Worm (Caenorhabditis elegans): ENCODE results near the gene K08E3.2.

Gene K08E3.2

DNA sequence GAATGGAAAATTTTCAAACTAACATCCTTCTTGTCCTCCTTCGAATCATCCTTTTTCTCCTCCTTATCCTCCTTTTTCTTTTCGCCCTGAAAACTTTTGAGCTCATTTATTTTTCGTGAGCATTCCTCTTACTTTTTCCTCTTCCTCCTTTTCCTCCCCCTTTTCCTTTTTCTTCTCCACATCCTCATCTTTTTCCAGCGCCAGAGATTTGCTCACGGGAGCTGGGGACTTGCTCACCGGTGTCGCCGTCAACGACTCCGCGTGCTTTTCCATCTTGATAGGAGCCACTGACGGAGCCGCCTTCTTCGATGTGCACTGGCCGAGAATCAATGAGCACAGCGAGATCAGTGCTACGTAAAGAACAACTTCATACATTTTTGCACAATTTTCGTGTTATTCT lies at the start of gene K08E3.2:
TSS of gene K08E3.2 (minus strand) at position 375 of the 400 bp plus-strand sequence.
- TF ChIP-seq nhr-47 (tag; optimal IDR thresholded peaks at IDR 0.05) (no peak), ets-5 (GFP tag; IDR thresholded peaks at IDR 0.05) (no peak), lin-14 (GFP tag; optimal IDR thresholded peaks at IDR 0.05) (no peak), sup-37 (GFP tag; optimal IDR thresholded peaks at IDR 0.05) (no peak), snpc-4 (tag; optimal IDR thresholded peaks at IDR 0.05) (no peak), unc-86 (tag; optimal IDR thresholded peaks at IDR 0.05) (no peak), pax-3 (tag; optimal IDR thresholded peaks at IDR 0.05) (no peak), zip-4 (GFP tag; optimal IDR thresholded peaks at IDR 0.05) (no peak), fkh-10 (GFP tag; optimal IDR thresholded peaks at IDR 0.05) (no peak)

DNA sequence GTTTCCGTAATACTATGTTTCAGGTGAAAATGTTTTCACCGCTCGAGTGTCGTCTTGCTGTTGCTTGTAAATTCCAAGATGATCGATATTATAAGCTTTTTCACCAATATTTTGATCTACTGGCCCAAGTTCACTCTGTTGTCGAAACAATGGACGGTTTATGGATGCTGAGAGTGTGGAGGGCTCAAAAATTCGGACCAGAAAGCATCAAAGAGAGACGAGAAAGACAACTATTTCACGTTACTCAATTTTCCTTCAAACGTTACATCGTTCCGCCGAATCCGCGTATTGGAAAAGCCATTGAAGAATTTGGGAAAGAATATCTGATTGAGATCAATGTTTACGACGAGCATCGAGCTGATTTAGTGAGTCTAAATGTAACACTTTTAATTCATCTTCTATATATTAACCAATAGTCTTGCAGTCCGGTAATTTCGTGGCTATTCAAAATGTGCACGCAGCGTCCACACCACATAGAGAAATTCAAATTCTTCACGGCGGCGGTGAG lies 31.8 kb upstream of the K08E3.2 start, which contains the start of gene pot-3:
TSS of gene pot-3 (plus strand) at position 17 of the 508 bp plus-strand sequence.
- TF ChIP-seq ces-1 (GFP tag; optimal IDR thresholded peaks at IDR 0.05) (no peak), lin-39 (tag; optimal IDR thresholded peaks at IDR 0.05) (no peak), nhr-47 (tag; optimal IDR thresholded peaks at IDR 0.05) (no peak), mab-9 (GFP tag; IDR thresholded peaks at IDR 0.05) (no peak), pax-3 (tag; optimal IDR thresholded peaks at IDR 0.05) (peak; percentile 15), unc-130 (tag; optimal IDR thresholded peaks at IDR 0.05) (no peak), hlh-17 (GFP tag; optimal IDR thresholded peaks at IDR 0.05; ENCODE audit: borderline replicate concordance) (no peak), mep-1 (tag; optimal IDR thresholded peaks at IDR 0.05) (no peak), C16A3.4 (tag; optimal IDR thresholded peaks at IDR 0.05) (no peak), elt-3 (tag; optimal IDR thresholded peaks at IDR 0.05) (peak in 1 of 6 experiments; percentile 40), lin-35 (GFP tag; optimal IDR thresholded peaks at IDR 0.05) (peak in 1 of 2 experiments; percentile 2), efl-3 (GFP tag; optimal IDR thresholded peaks at IDR 0.05) (peak; percentile 67), nhr-77 (tag; optimal IDR thresholded peaks at IDR 0.05) (no peak), ceh-8 (GFP tag; optimal IDR thresholded peaks at IDR 0.05) (no peak), ceh-82 (tag; optimal IDR thresholded peaks at IDR 0.05) (no peak), zag-1 (tag; optimal IDR thresholded peaks at IDR 0.05) (no peak), lin-13 (GFP tag; optimal IDR thresholded peaks at IDR 0.05) (no peak), jun-1 (tag; optimal IDR thresholded peaks at IDR 0.05) (no peak), efl-1 (optimal IDR thresholded peaks at IDR 0.05) (no peak), efl-1 (GFP tag; optimal IDR thresholded peaks at IDR 0.05 in 1 of 2) (peak in 1 of 2 experiments; percentile 93), nhr-237 (tag; optimal IDR thresholded peaks at IDR 0.05) (no peak)

DNA sequence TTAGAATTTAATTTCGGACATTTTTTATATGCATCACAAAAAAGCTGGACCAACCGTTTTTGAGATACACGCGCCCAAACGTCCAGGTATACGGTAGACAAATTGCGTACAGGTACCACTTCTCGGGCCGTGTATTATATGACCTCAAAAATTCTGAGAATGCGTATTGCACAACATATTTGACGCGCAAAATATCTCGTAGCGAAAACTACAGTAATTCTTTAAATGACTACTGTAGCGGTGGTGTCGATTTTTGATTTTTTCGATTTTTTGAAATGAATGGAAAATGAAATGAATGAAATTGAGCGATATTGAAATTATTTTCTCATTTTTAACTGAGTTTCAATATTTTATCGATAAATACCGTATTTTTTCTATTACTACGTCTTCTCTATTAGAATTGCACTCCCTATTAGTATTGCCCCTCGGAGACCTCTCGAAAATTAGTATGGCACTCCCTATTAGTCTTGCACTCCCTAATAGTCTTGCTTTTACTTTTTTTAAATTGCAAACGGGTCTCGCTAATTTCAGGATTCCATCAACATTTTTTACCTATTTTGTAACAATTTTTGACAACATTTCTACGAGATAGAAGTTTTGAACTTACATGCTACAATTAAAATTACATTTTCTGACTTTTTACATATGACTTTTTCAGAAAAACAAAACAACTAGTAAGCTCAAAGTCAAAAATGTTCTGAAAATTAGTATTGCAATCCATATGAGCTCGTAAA lies 31.0 kb upstream of the K08E3.2 start:
- TF ChIP-seq fkh-10 (GFP tag; optimal IDR thresholded peaks at IDR 0.05) (no peak), hlh-4 (tag; optimal IDR thresholded peaks at IDR 0.05) (peak; percentile 24), ceh-90 (tag; optimal IDR thresholded peaks at IDR 0.05) (no peak), efl-3 (GFP tag; optimal IDR thresholded peaks at IDR 0.05) (peak; percentile 17), lir-3 (tag; optimal IDR thresholded peaks at IDR 0.05; ENCODE audit: poor library complexity) (peak; percentile 31)

DNA sequence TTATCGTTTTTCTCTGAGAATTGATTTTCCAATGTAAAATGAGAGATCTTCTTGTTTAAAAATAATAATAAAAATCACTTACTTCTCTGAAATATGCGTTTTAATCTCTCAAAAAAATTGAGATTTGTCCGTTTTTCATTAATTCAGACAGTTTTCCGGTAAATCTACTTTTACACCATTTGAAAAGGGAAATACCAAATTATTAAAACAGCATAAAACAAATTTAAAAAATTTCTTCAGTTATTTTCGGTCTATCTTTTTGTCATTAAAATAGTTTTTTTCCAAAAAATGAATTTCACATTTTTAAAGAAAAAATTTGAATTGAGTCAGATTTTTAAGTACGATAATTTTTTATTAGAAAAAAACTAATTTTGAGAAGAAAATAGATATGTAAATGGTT lies 30.3 kb upstream of the K08E3.2 start:
- TF ChIP-seq xbp-1 (tag; optimal IDR thresholded peaks at IDR 0.05) = no peak
- TF ChIP-seq efl-3 (GFP tag; optimal IDR thresholded peaks at IDR 0.05) = no peak
- TF ChIP-seq snu-23 (GFP tag; optimal IDR thresholded peaks at IDR 0.05) = no peak
- peak; percentile 11 for TF ChIP-seq pag-3 (tag; optimal IDR thresholded peaks at IDR 0.05; ENCODE audit: borderline replicate concordance, insufficient read depth)
- no peak for TF ChIP-seq egl-13 (tag; optimal IDR thresholded peaks at IDR 0.05)
- TF ChIP-seq ces-1 (GFP tag; optimal IDR thresholded peaks at IDR 0.05) = no peak
- no peak for TF ChIP-seq isw-1 (GFP tag; IDR thresholded peaks at IDR 0.05)
- TF ChIP-seq fkh-10 (GFP tag; optimal IDR thresholded peaks at IDR 0.05) = no peak
- no peak for TF ChIP-seq unc-98 (GFP tag; IDR thresholded peaks at IDR 0.05)
- TF ChIP-seq nhr-237 (tag; optimal IDR thresholded peaks at IDR 0.05) = no peak
- peak; percentile 70 for TF ChIP-seq nhr-28 (tag; optimal IDR thresholded peaks at IDR 0.05)
- peak; percentile 62 for TF ChIP-seq sptf-1 (tag; optimal IDR thresholded peaks at IDR 0.05)
- peak; percentile 42 for TF ChIP-seq lin-39 (tag; optimal IDR thresholded peaks at IDR 0.05)
- no peak for TF ChIP-seq ets-5 (GFP tag; IDR thresholded peaks at IDR 0.05)
- TF ChIP-seq mab-9 (GFP tag; IDR thresholded peaks at IDR 0.05) = no peak
- TF ChIP-seq mep-1 (tag; optimal IDR thresholded peaks at IDR 0.05) = no peak
- no peak for TF ChIP-seq nhr-47 (tag; optimal IDR thresholded peaks at IDR 0.05)
- no peak for TF ChIP-seq jun-1 (tag; optimal IDR thresholded peaks at IDR 0.05)
- TF ChIP-seq ztf-4 (tag; optimal IDR thresholded peaks at IDR 0.05) = peak; percentile 3
- no peak for TF ChIP-seq elt-3 (tag; optimal IDR thresholded peaks at IDR 0.05)
- no peak for TF ChIP-seq lin-35 (GFP tag; optimal IDR thresholded peaks at IDR 0.05)
- no peak for TF ChIP-seq sup-37 (GFP tag; optimal IDR thresholded peaks at IDR 0.05)
- TF ChIP-seq nhr-85 (tag) = no peak
